Fruit fly (Drosophila melanogaster) whole organism, embryonic: ENCODE results near the gene CAH4.

ENCODE experiments used
- ATbp ChIP-seq: fragments of 200-800 bp; sonication (Bioruptor generic); optimal IDR thresholded peaks from 2 replicates; lab custom pipeline; 2017; ENCODE audit warnings: missing biosample characterization, mild to moderate bottlenecking, missing genetic modification characterization, missing genetic modification reagents
- Antp ChIP-seq: fragments of 200-800 bp; sonication (Bioruptor generic); optimal IDR thresholded peaks from 3 replicates; lab custom pipeline; 2016; ENCODE audit warnings: missing biosample characterization, missing genetic modification characterization
- CG10209 ChIP-seq: fragments of 200-800 bp; sonication (Bioruptor generic); optimal IDR thresholded peaks from 3 replicates; lab custom pipeline; 2017; ENCODE audit warnings: missing biosample characterization, mild to moderate bottlenecking, missing genetic modification characterization, missing genetic modification reagents
- CG10431 ChIP-seq: fragments of 200-800 bp; sonication (Bioruptor generic); optimal IDR thresholded peaks from 3 replicates; lab custom pipeline; 2018; ENCODE audit warnings: missing biosample characterization, mild to moderate bottlenecking, missing genetic modification characterization
- CG10565 ChIP-seq: fragments of 200-800 bp; sonication (Bioruptor generic); optimal IDR thresholded peaks from 3 replicates; lab custom pipeline; 2016; ENCODE audit warnings: missing biosample characterization, mild to moderate bottlenecking, missing genetic modification characterization
- CG12155 ChIP-seq: fragments of 200-800 bp; sonication (Bioruptor generic); optimal IDR thresholded peaks from 3 replicates; lab custom pipeline; 2016; ENCODE audit warnings: missing biosample characterization, missing genetic modification characterization
- CG12299 ChIP-seq: fragments of 200-800 bp; sonication (Bioruptor generic); optimal IDR thresholded peaks from 2 replicates; lab custom pipeline; 2018; ENCODE audit warnings: missing biosample characterization, mild to moderate bottlenecking, missing genetic modification characterization
- CG12769 ChIP-seq: fragments of 200-800 bp; sonication (Bioruptor generic); optimal IDR thresholded peaks from 2 replicates; lab custom pipeline; 2019; ENCODE audit warnings: missing biosample characterization, mild to moderate bottlenecking, missing genetic modification characterization, moderate library complexity
- CG1603 ChIP-seq: fragments of 200-800 bp; sonication (Bioruptor generic); optimal IDR thresholded peaks from 2 replicates; lab custom pipeline; 2019; ENCODE audit warnings: missing biosample characterization, mild to moderate bottlenecking, missing genetic modification characterization, moderate library complexity
- CG1647 ChIP-seq: fragments of 200-800 bp; sonication (Bioruptor generic); optimal IDR thresholded peaks from 3 replicates; lab custom pipeline; 2016; ENCODE audit warnings: missing biosample characterization, missing genetic modification characterization
- CG17912 ChIP-seq: fragments of 200-800 bp; sonication (Bioruptor generic); optimal IDR thresholded peaks from 2 replicates; lab custom pipeline; 2018; ENCODE audit warnings: missing biosample characterization, mild to moderate bottlenecking, missing genetic modification characterization
- CG18262 ChIP-seq: fragments of 200-800 bp; optimal IDR thresholded peaks from 3 replicates; lab custom pipeline; 2019; ENCODE audit warnings: missing biosample characterization, mild to moderate bottlenecking, missing genetic modification characterization, moderate library complexity
- CG2712 ChIP-seq: fragments of 200-800 bp; optimal IDR thresholded peaks from 3 replicates; lab custom pipeline; 2019; ENCODE audit warnings: missing biosample characterization, mild to moderate bottlenecking, missing genetic modification characterization, moderate library complexity
- CG33557 ChIP-seq: fragments of 200-800 bp; sonication (Bioruptor generic); optimal IDR thresholded peaks from 2 replicates; lab custom pipeline; 2019; ENCODE audit warnings: missing biosample characterization, mild to moderate bottlenecking, missing genetic modification characterization, moderate library complexity
- CG34224 ChIP-seq: fragments of 200-800 bp; sonication (Bioruptor generic); IDR thresholded peaks from 3 replicates; pipeline ENCODE4 v1.3.6; 2022; ENCODE audit warnings: missing biosample characterization, missing genetic modification characterization; ENCODE audit not compliant: partially characterized antibody
- CG4360 ChIP-seq: fragments of 200-800 bp; sonication (Bioruptor generic); IDR thresholded peaks from 2 replicates; pipeline ENCODE4 v1.3.6; 2022; ENCODE audit warnings: missing biosample characterization, missing genetic modification characterization
- CG4404 ChIP-seq: fragments of 200-800 bp; sonication (Bioruptor generic); IDR thresholded peaks from 2 replicates; pipeline ENCODE4 v1.3.6; 2022; ENCODE audit warnings: missing biosample characterization, missing genetic modification characterization
- CG6272 ChIP-seq: fragments of 200-800 bp; sonication (Bioruptor generic); IDR thresholded peaks from 2 replicates; pipeline ENCODE4 v1.3.6; 2022; ENCODE audit warnings: missing biosample characterization, missing genetic modification characterization
- CG7556 ChIP-seq: fragments of 200-800 bp; sonication (Bioruptor generic); optimal IDR thresholded peaks from 2 replicates; lab custom pipeline; 2017; ENCODE audit warnings: missing biosample characterization, mild to moderate bottlenecking, missing genetic modification characterization
- CG8388 ChIP-seq: fragments of 200-800 bp; sonication (Bioruptor generic); optimal IDR thresholded peaks from 2 replicates; lab custom pipeline; 2019; ENCODE audit warnings: missing biosample characterization, mild to moderate bottlenecking, missing genetic modification characterization, moderate library complexity
- CHES-1-like ChIP-seq: fragments of 200-800 bp; sonication (Bioruptor generic); optimal IDR thresholded peaks from 2 replicates; lab custom pipeline; 2016; ENCODE audit warnings: missing biosample characterization, missing genetic modification characterization
- CTCF ChIP-seq: fragments of 200-800 bp; sonication (Bioruptor generic); optimal IDR thresholded peaks from 2 replicates; lab custom pipeline; 2017; ENCODE audit warnings: missing biosample characterization, mild to moderate bottlenecking, missing genetic modification characterization, moderate library complexity
- CkIIα-i1 ChIP-seq: fragments of 200-800 bp; sonication (Bioruptor generic); IDR thresholded peaks from 2 replicates; pipeline ENCODE4 v1.3.6; 2022; ENCODE audit warnings: missing biosample characterization, missing genetic modification characterization
- Ets97D ChIP-seq: fragments of 200-800 bp; sonication (Bioruptor generic); optimal IDR thresholded peaks from 3 replicates; lab custom pipeline; 2016; ENCODE audit warnings: missing biosample characterization, missing genetic modification characterization
- Hand ChIP-seq: fragments of 200-800 bp; sonication (Bioruptor generic); optimal IDR thresholded peaks from 2 replicates; lab custom pipeline; 2017; ENCODE audit warnings: mild to moderate bottlenecking, missing biosample characterization, missing genetic modification reagents, missing genetic modification characterization
- NC2α ChIP-seq: fragments of 200-800 bp; sonication (Bioruptor generic); optimal IDR thresholded peaks from 2 replicates; lab custom pipeline; 2016; ENCODE audit warnings: missing biosample characterization, missing genetic modification characterization
- NC2β ChIP-seq: fragments of 200-800 bp; sonication (Bioruptor generic); optimal IDR thresholded peaks from 2 replicates; lab custom pipeline; 2016; ENCODE audit warnings: missing biosample characterization, missing genetic modification characterization
- Oli ChIP-seq: fragments of 200-800 bp; sonication (Bioruptor generic); optimal IDR thresholded peaks from 2 replicates; lab custom pipeline; 2018; ENCODE audit warnings: missing biosample characterization, mild to moderate bottlenecking, missing genetic modification characterization, moderate library complexity
- Optix ChIP-seq: fragments of 200-800 bp; sonication (Bioruptor generic); IDR thresholded peaks from 3 replicates; pipeline ENCODE4 v1.3.6; 2022; ENCODE audit warnings: missing biosample characterization, missing genetic modification characterization
- Side ChIP-seq: fragments of 200-800 bp; sonication (Bioruptor generic); optimal IDR thresholded peaks from 2 replicates; lab custom pipeline; 2016; ENCODE audit warnings: missing biosample characterization, missing genetic modification characterization
- Stat92E ChIP-seq, 3 experiments: fragments of >200 bp in 2 of 3; fragments of 200-800 bp in 1 of 3; sonication (Bioruptor generic) in 1 of 3; optimal IDR thresholded peaks; 2 replicates each; lab custom pipeline; 2017 to 2019; ENCODE audit warnings: missing biosample characterization in 3 of 3, missing genetic modification characterization in 3 of 3, mild to moderate bottlenecking in 1 of 3, moderate library complexity in 1 of 3
- bab2 ChIP-seq: fragments of 200-800 bp; sonication (Bioruptor generic); optimal IDR thresholded peaks from 2 replicates; lab custom pipeline; 2016; ENCODE audit warnings: missing biosample characterization, missing genetic modification characterization
- cad ChIP-seq: fragments of >200 bp; optimal IDR thresholded peaks from 2 replicates; lab custom pipeline; 2017; ENCODE audit warnings: missing biosample characterization, missing genetic modification characterization
- cato ChIP-seq: fragments of 200-800 bp; sonication (Bioruptor generic); optimal IDR thresholded peaks from 2 replicates; lab custom pipeline; 2016; ENCODE audit warnings: missing biosample characterization, missing genetic modification characterization, borderline replicate concordance
- chm ChIP-seq: fragments of 200-800 bp; sonication (Bioruptor generic); IDR thresholded peaks from 2 replicates; pipeline ENCODE4 v1.3.6; 2022; ENCODE audit warnings: missing biosample characterization, missing genetic modification characterization
- ci ChIP-seq: fragments of 200-800 bp; sonication (Bioruptor generic); IDR thresholded peaks from 3 replicates; pipeline ENCODE4 v1.3.6; 2022; ENCODE audit warnings: missing biosample characterization, missing genetic modification characterization
- croc ChIP-seq: fragments of 200-800 bp; sonication (Bioruptor generic); conservative IDR thresholded peaks from 3 replicates; pipeline ENCODE4 v1.3.6; 2022; ENCODE audit warnings: missing biosample characterization, missing genetic modification characterization
- crol ChIP-seq: fragments of 200-800 bp; sonication (Bioruptor generic); IDR thresholded peaks from 2 replicates; pipeline ENCODE4 v1.3.6; 2022; ENCODE audit warnings: missing biosample characterization, missing genetic modification characterization
- danr ChIP-seq: fragments of 200-800 bp; sonication (Bioruptor generic); IDR thresholded peaks from 2 replicates; pipeline ENCODE4 v1.3.6; 2022; ENCODE audit warnings: missing biosample characterization, missing genetic modification characterization
- ewg ChIP-seq: fragments of 200-800 bp; sonication (Bioruptor generic); optimal IDR thresholded peaks from 3 replicates; lab custom pipeline; 2017; ENCODE audit warnings: mild to moderate bottlenecking, missing biosample characterization, missing genetic modification reagents, missing genetic modification characterization
- jigr1 ChIP-seq: fragments of 200-800 bp; sonication (Bioruptor generic); IDR thresholded peaks from 3 replicates; pipeline ENCODE4 v1.3.6; 2022; ENCODE audit warnings: missing biosample characterization, missing genetic modification characterization
- kah ChIP-seq: fragments of 200-800 bp; sonication (Bioruptor generic); optimal IDR thresholded peaks from 2 replicates; lab custom pipeline; 2018; ENCODE audit warnings: missing biosample characterization, mild to moderate bottlenecking, missing genetic modification characterization
- kni ChIP-seq: fragments of 200-800 bp; sonication (Bioruptor generic); optimal IDR thresholded peaks from 3 replicates; lab custom pipeline; 2017; ENCODE audit warnings: mild to moderate bottlenecking, missing biosample characterization, missing genetic modification reagents, missing genetic modification characterization
- mld ChIP-seq: fragments of 200-800 bp; sonication (Bioruptor generic); IDR thresholded peaks from 3 replicates; pipeline ENCODE4 v1.3.6; 2022; ENCODE audit warnings: missing biosample characterization, missing genetic modification characterization; ENCODE audit not compliant: partially characterized antibody
- pros ChIP-seq: fragments of 200-800 bp; sonication (Bioruptor generic); optimal IDR thresholded peaks from 3 replicates; lab custom pipeline; 2019; ENCODE audit warnings: missing biosample characterization, mild to moderate bottlenecking, missing genetic modification characterization, moderate library complexity
- pum ChIP-seq: fragments of 200-800 bp; sonication (Bioruptor generic); optimal IDR thresholded peaks from 2 replicates; lab custom pipeline; 2016; ENCODE audit warnings: missing biosample characterization, missing genetic modification characterization
- schlank ChIP-seq: fragments of 200-800 bp; sonication (Bioruptor generic); optimal IDR thresholded peaks from 2 replicates; lab custom pipeline; 2018; ENCODE audit warnings: missing biosample characterization, mild to moderate bottlenecking, missing genetic modification characterization
- sr ChIP-seq: fragments of 200-800 bp; sonication (Bioruptor generic); IDR thresholded peaks from 3 replicates; pipeline ENCODE4 v1.3.6; 2022; ENCODE audit warnings: missing biosample characterization, missing genetic modification characterization
- unpg ChIP-seq: fragments of 200-800 bp; sonication (Bioruptor generic); optimal IDR thresholded peaks from 3 replicates; lab custom pipeline; 2018; ENCODE audit warnings: missing biosample characterization, mild to moderate bottlenecking, missing genetic modification characterization, moderate library complexity
- wdn ChIP-seq: fragments of 200-800 bp; sonication (Bioruptor generic); IDR thresholded peaks from 2 replicates; pipeline ENCODE4 v1.3.6; 2022; ENCODE audit warnings: missing biosample characterization, missing genetic modification characterization
- zen2 ChIP-seq: fragments of 200-800 bp; sonication (Bioruptor generic); IDR thresholded peaks from 3 replicates; pipeline ENCODE4 v1.3.6; 2022; ENCODE audit warnings: missing biosample characterization, missing genetic modification characterization; ENCODE audit not compliant: partially characterized antibody

Gene CAH4

dm6 chr3R:24812987-24813636, 44.2 kb downstream of the CAH4 start (continued):
- no peak for TF ChIP-seq CG1603 (tag; lab: Kevin White, UChicago)
- TF ChIP-seq CG6272 (GFP tag; lab: Robert Waterston, UW): no peak
- TF ChIP-seq CG12155: no peak
- no peak for TF ChIP-seq ATbp (GFP tag; lab: Kevin White, UChicago)
- TF ChIP-seq chm (GFP tag; lab: Robert Waterston, UW): 0 out of 2 replicates have a peak, but pooled peaks have one; percentile 20
- peak; percentile 87 for TF ChIP-seq kah
- TF ChIP-seq CG4360 (GFP tag; lab: Robert Waterston, UW): peak; percentile 99
- no peak for TF ChIP-seq CG2712 (tag; lab: Kevin White, UChicago)
- TF ChIP-seq kni (GFP tag; lab: Kevin White, UChicago): peak; percentile 24
- TF ChIP-seq CG1647 (GFP tag; lab: Kevin White, UChicago): no peak
- no peak for TF ChIP-seq CG10565 (GFP tag; lab: Kevin White, UChicago)
- no peak; the same call in 2 of the 3 replicates for TF ChIP-seq CG34224
- no peak for TF ChIP-seq CG10209 (GFP tag; lab: Kevin White, UChicago)
- no peak for TF ChIP-seq danr (GFP tag; lab: Robert Waterston, UW)
- TF ChIP-seq CG4404 (GFP tag; lab: Robert Waterston, UW): no peak
- TF ChIP-seq CG17912 (GFP tag; lab: Kevin White, UChicago): no peak
- no peak for TF ChIP-seq wdn
- peak; percentile 34 for TF ChIP-seq pros (GFP tag; lab: Kevin White, UChicago)
- no peak for TF ChIP-seq Stat92E (GFP tag; optimal IDR thresholded peaks at IDR 0.05; lab: Kevin White, UChicago)
- no peak for TF ChIP-seq CHES-1-like (GFP tag; lab: Kevin White, UChicago)
- TF ChIP-seq CkIIα-i1 (GFP tag; lab: Robert Waterston, UW): no peak
- no peak for TF ChIP-seq CG8388
- TF ChIP-seq crol (GFP tag; lab: Robert Waterston, UW): no peak
- no peak for TF ChIP-seq CG7556 (GFP tag; lab: Kevin White, UChicago)
- TF ChIP-seq mld (GFP tag; lab: Robert Waterston, UW): no peak
- TF ChIP-seq zen2 (GFP tag; lab: Robert Waterston, UW): no peak
- TF ChIP-seq NC2β (GFP tag; lab: Kevin White, UChicago): no peak
- peak; percentile 68 for TF ChIP-seq ewg
- TF ChIP-seq CG33557 (GFP tag; lab: Kevin White, UChicago): no peak
- TF ChIP-seq Oli (tag; lab: Kevin White, UChicago): no peak
- no peak for TF ChIP-seq cato (GFP tag; lab: Kevin White, UChicago)
- no peak for TF ChIP-seq jigr1 (GFP tag; lab: Robert Waterston, UW)
- TF ChIP-seq CG12299 (tag; lab: Kevin White, UChicago): no peak
- peak; percentile 8 for TF ChIP-seq Hand (GFP tag; lab: Kevin White, UChicago)
- TF ChIP-seq ci: peak; percentile 11; the same call in 1 of the 3 replicates
- TF ChIP-seq Antp (GFP tag; lab: Kevin White, UChicago): no peak
- no peak for TF ChIP-seq Side
- no peak for TF ChIP-seq CTCF
- TF ChIP-seq CG18262: no peak
- no peak for TF ChIP-seq schlank (tag; lab: Kevin White, UChicago)
- no peak for TF ChIP-seq croc (GFP tag; lab: Robert Waterston, UW)
- TF ChIP-seq unpg (GFP tag; lab: Kevin White, UChicago): no peak
- no peak for TF ChIP-seq pum
- peak; percentile 4 for TF ChIP-seq CG12769 (tag; lab: Kevin White, UChicago)
- no peak for TF ChIP-seq Ets97D (GFP tag; lab: Kevin White, UChicago)
- no peak for TF ChIP-seq bab2 (GFP tag; lab: Kevin White, UChicago)
- peak; percentile 15 for TF ChIP-seq cad (GFP tag; lab: Kevin White, UChicago)
- no peak for TF ChIP-seq Optix (GFP tag; lab: Robert Waterston, UW)
- no peak for TF ChIP-seq CG10431
- TF ChIP-seq NC2α (GFP tag; lab: Kevin White, UChicago): no peak
- TF ChIP-seq sr (GFP tag; lab: Robert Waterston, UW): no peak
